Worm (Caenorhabditis elegans): ENCODE data around the gene fbxa-55.
A peak's percentile ranks its signal among the peaks of the same experiment; 100 is the strongest.

fbxa-55 gene

ce11 chrIII:910540-911311, 25.2 kb downstream of the fbxa-55 start, which contains the start of the genes F23H11.5 and bra-2:
Gene F23H11.5 (minus strand): TSS chrIII:910590.
Gene bra-2 (plus strand): TSS chrIII:911261.
- TF ChIP-seq jun-1 (tag; optimal IDR thresholded peaks at IDR 0.05) (no peak), snpc-4 (tag; optimal IDR thresholded peaks at IDR 0.05) (peak; percentile 54), elt-2 (tag; optimal IDR thresholded peaks at IDR 0.05) (peak; percentile 19), nfya-1 (tag; optimal IDR thresholded peaks at IDR 0.05; ENCODE audit: insufficient read depth) (peak; percentile 50), lin-39 (tag; optimal IDR thresholded peaks at IDR 0.05) (no peak), fos-1 (tag; optimal IDR thresholded peaks at IDR 0.05) (no peak), ceh-28 (tag; optimal IDR thresholded peaks at IDR 0.05) (peak; percentile 66), pha-4 (tag; optimal IDR thresholded peaks at IDR 0.05) (peak; percentile 62), nhr-25 (tag; optimal IDR thresholded peaks at IDR 0.05) (peak; percentile 64), nhr-23 (tag; optimal IDR thresholded peaks at IDR 0.05) (peak; percentile 13), lin-15B (tag; optimal IDR thresholded peaks at IDR 0.05) (peak; percentile 39), skn-1 (tag; optimal IDR thresholded peaks at IDR 0.05) (no peak)

ce11 chrIII:909540-909939, 26.3 kb downstream of the fbxa-55 start, which contains the start of gene crls-1:
Gene crls-1 (minus strand): TSS chrIII:909902.
- no peak for TF ChIP-seq fkh-10 (GFP tag; optimal IDR thresholded peaks at IDR 0.05)
- peak; percentile 51 for TF ChIP-seq ama-1 (optimal IDR thresholded peaks at IDR 0.05)

ce11 chrIII:907990-908389, 27.9 kb downstream of the fbxa-55 start:
- TF ChIP-seq aly-2 (tag; optimal IDR thresholded peaks at IDR 0.05) = no peak
- TF ChIP-seq elt-3 (tag; optimal IDR thresholded peaks at IDR 0.05) = no peak
- TF ChIP-seq nhr-25 (tag; optimal IDR thresholded peaks at IDR 0.05) = peak; percentile 31
- peak; percentile 56 for TF ChIP-seq jun-1 (tag; optimal IDR thresholded peaks at IDR 0.05)
- peak; percentile 38 for TF ChIP-seq hmg-11 (tag; optimal IDR thresholded peaks at IDR 0.05)
- TF ChIP-seq pha-4 (tag; optimal IDR thresholded peaks at IDR 0.05) = peak; percentile 79
- peak; percentile 21 for TF ChIP-seq nhr-23 (tag; optimal IDR thresholded peaks at IDR 0.05)

- TF ChIP-seq R02D3.7 (tag; optimal IDR thresholded peaks at IDR 0.05) = no peak
- TF ChIP-seq ama-1 (optimal IDR thresholded peaks at IDR 0.05) = no peak
- peak; percentile 54 for TF ChIP-seq pha-4 (tag; optimal IDR thresholded peaks at IDR 0.05)
Measured at ce11 chrIII:907311-907710, 28.6 kb downstream of the fbxa-55 start, which contains the start of gene F23H11.4. Gene F23H11.4 (minus strand): TSS chrIII:907539.

- TF ChIP-seq unc-62 (GFP tag; optimal IDR thresholded peaks at IDR 0.05) (no peak), nhr-76 (tag; optimal IDR thresholded peaks at IDR 0.05) (no peak), nhr-237 (tag; optimal IDR thresholded peaks at IDR 0.05) (no peak), lin-39 (tag; optimal IDR thresholded peaks at IDR 0.05) (no peak), nhr-28 (tag; optimal IDR thresholded peaks at IDR 0.05) (no peak), mdl-1 (tag; optimal IDR thresholded peaks at IDR 0.05) (no peak), ztf-11 (tag; optimal IDR thresholded peaks at IDR 0.05) (no peak), ceh-82 (tag; optimal IDR thresholded peaks at IDR 0.05) (no peak), nhr-25 (tag; optimal IDR thresholded peaks at IDR 0.05) (no peak), unc-39 (tag; optimal IDR thresholded peaks at IDR 0.05) (no peak), snpc-4 (tag; optimal IDR thresholded peaks at IDR 0.05) (no peak), elt-2 (tag; optimal IDR thresholded peaks at IDR 0.05) (peak; percentile 34), elt-3 (tag; optimal IDR thresholded peaks at IDR 0.05) (no peak), mml-1 (tag; optimal IDR thresholded peaks at IDR 0.05) (no peak), hmg-11 (tag; optimal IDR thresholded peaks at IDR 0.05) (peak; percentile 9), sea-2 (GFP tag; optimal IDR thresholded peaks at IDR 0.05) (no peak), skn-1 (tag; optimal IDR thresholded peaks at IDR 0.05) (no peak), R02D3.7 (tag; optimal IDR thresholded peaks at IDR 0.05) (no peak), ama-1 (optimal IDR thresholded peaks at IDR 0.05) (no peak), nhr-77 (tag; optimal IDR thresholded peaks at IDR 0.05) (no peak), fkh-10 (GFP tag; optimal IDR thresholded peaks at IDR 0.05) (no peak), pqm-1 (tag; optimal IDR thresholded peaks at IDR 0.05) (no peak), nfya-1 (tag; optimal IDR thresholded peaks at IDR 0.05; ENCODE audit: insufficient read depth) (no peak), pha-4 (tag; optimal IDR thresholded peaks at IDR 0.05) (peak; percentile 33), zag-1 (tag; optimal IDR thresholded peaks at IDR 0.05) (no peak), ceh-16 (tag; optimal IDR thresholded peaks at IDR 0.05) (no peak), nhr-23 (tag; optimal IDR thresholded peaks at IDR 0.05) (peak; percentile 11), fkh-2 (tag; optimal IDR thresholded peaks at IDR 0.05) (no peak), ceh-28 (tag; optimal IDR thresholded peaks at IDR 0.05) (no peak), nhr-11 (tag; optimal IDR thresholded peaks at IDR 0.05) (no peak), eor-1 (tag; optimal IDR thresholded peaks at IDR 0.05) (no peak), lin-15B (tag; optimal IDR thresholded peaks at IDR 0.05) (peak; percentile 32), elt-1 (tag; optimal IDR thresholded peaks at IDR 0.05) (no peak), ZK546.5 (tag; optimal IDR thresholded peaks at IDR 0.05) (no peak), egl-27 (tag; optimal IDR thresholded peaks at IDR 0.05) (no peak), ztf-4 (tag; optimal IDR thresholded peaks at IDR 0.05) (no peak)
Measured at ce11 chrIII:901600-902250, 34.2 kb downstream of the fbxa-55 start.

All from whole organism, L3 larva.